Worm (Caenorhabditis elegans): ENCODE results near the gene col-118.
A peak's percentile ranks its signal among the peaks of the same experiment; 100 is the strongest.

The col-118 gene

ce11 chrIV:8893746-8894145, 45.7 kb downstream of the col-118 start, which contains the start of gene rad-54.L2 (continued):
- TF ChIP-seq unc-3 (GFP tag; conservative IDR thresholded peaks at IDR 0.05) (no peak), unc-3 (tag; optimal IDR thresholded peaks at IDR 0.05) (no peak), pax-1 (tag; optimal IDR thresholded peaks at IDR 0.05) (peak; percentile 46), unc-86 (tag; optimal IDR thresholded peaks at IDR 0.05) (no peak), che-1 (tag; optimal IDR thresholded peaks at IDR 0.05) (no peak), hlh-15 (tag; optimal IDR thresholded peaks at IDR 0.05) (no peak)
